Worm (Caenorhabditis elegans) whole organism, L2 larva: ENCODE measurements around the gene rcat-1.
A peak's percentile ranks its signal among the peaks of the same experiment; 100 is the strongest.

Experiments
- C34F6.9 ChIP-seq: fragments of 150-350 bp; optimal IDR thresholded peaks from 2 replicates; lab custom pipeline; 2014; ENCODE audit warnings: missing biosample characterization, missing genetic modification characterization
- F13H6.1 ChIP-seq: sonication (generic microtip); optimal IDR thresholded peaks from 2 replicates; lab custom pipeline; 2016; ENCODE audit warnings: missing genetic modification characterization, missing compliant biosample characterization
- R02D3.7 ChIP-seq: fragments of 150-350 bp; optimal IDR thresholded peaks from 2 replicates; lab custom pipeline; 2014; ENCODE audit warnings: missing biosample characterization, missing genetic modification characterization
- Y55F3AM.14 ChIP-seq: fragments of 200-800 bp; sonication (Bioruptor generic); optimal IDR thresholded peaks from 2 replicates; lab custom pipeline; 2018; ENCODE audit warnings: mild to moderate bottlenecking, missing genetic modification characterization, missing compliant biosample characterization
- alr-1 ChIP-seq: fragments of 150-350 bp; optimal IDR thresholded peaks from 2 replicates; lab custom pipeline; 2014; ENCODE audit warnings: missing biosample characterization, missing genetic modification characterization
- aly-2 ChIP-seq: fragments of 150-350 bp; optimal IDR thresholded peaks from 2 replicates; lab custom pipeline; 2014; ENCODE audit warnings: missing biosample characterization, missing genetic modification characterization
- ama-1 ChIP-seq: fragments of 150-350 bp; optimal IDR thresholded peaks from 2 replicates; lab custom pipeline; 2018; ENCODE audit warnings: inconsistent platforms
- blmp-1 ChIP-seq: sonication (generic microtip); optimal IDR thresholded peaks from 2 replicates; lab custom pipeline; 2017; ENCODE audit warnings: missing genetic modification characterization, mild to moderate bottlenecking, missing compliant biosample characterization, antibody characterized with exemption, moderate library complexity; ENCODE audit not compliant: insufficient read depth
- ceh-16 ChIP-seq: fragments of 150-350 bp; optimal IDR thresholded peaks from 2 replicates; lab custom pipeline; 2014; ENCODE audit warnings: missing biosample characterization, missing genetic modification characterization
- ceh-82 ChIP-seq: fragments of 150-350 bp; optimal IDR thresholded peaks from 2 replicates; lab custom pipeline; 2014; ENCODE audit warnings: missing biosample characterization, missing genetic modification characterization
- crh-2 ChIP-seq: sonication (generic microtip); optimal IDR thresholded peaks from 2 replicates; lab custom pipeline; 2017; ENCODE audit warnings: missing biosample characterization, missing genetic modification characterization
- dmd-4 ChIP-seq: sonication (generic microtip); optimal IDR thresholded peaks from 2 replicates; lab custom pipeline; 2017; ENCODE audit warnings: missing biosample characterization, missing genetic modification characterization
- egl-27 ChIP-seq: sonication (generic microtip); optimal IDR thresholded peaks from 3 replicates; lab custom pipeline; 2017; ENCODE audit warnings: missing biosample characterization, missing genetic modification reagents, missing genetic modification characterization
- elt-1 ChIP-seq: fragments of 150-350 bp; optimal IDR thresholded peaks from 2 replicates; lab custom pipeline; 2014; ENCODE audit warnings: missing biosample characterization, missing genetic modification characterization
- elt-3 ChIP-seq: sonication (generic microtip); optimal IDR thresholded peaks from 2 replicates; lab custom pipeline; 2017; ENCODE audit warnings: missing biosample characterization, missing genetic modification characterization
- fos-1 ChIP-seq: fragments of 150-350 bp; optimal IDR thresholded peaks from 2 replicates; lab custom pipeline; 2014; ENCODE audit warnings: missing biosample characterization, missing genetic modification characterization
- gmeb-1 ChIP-seq: fragments of 150-350 bp; optimal IDR thresholded peaks from 2 replicates; lab custom pipeline; 2014; ENCODE audit warnings: missing biosample characterization, missing genetic modification characterization
- lin-11 ChIP-seq: fragments of 150-350 bp; sonication (generic microtip); optimal IDR thresholded peaks from 2 replicates; lab custom pipeline; 2014; ENCODE audit warnings: missing biosample characterization, missing genetic modification characterization, inconsistent platforms, mixed read lengths
- lin-13 ChIP-seq: fragments of 150-350 bp; optimal IDR thresholded peaks from 2 replicates; lab custom pipeline; 2014; ENCODE audit warnings: missing biosample characterization, missing genetic modification reagents, missing genetic modification characterization
- lin-39 ChIP-seq: fragments of 150-350 bp; optimal IDR thresholded peaks from 2 replicates; lab custom pipeline; 2014; ENCODE audit warnings: missing biosample characterization, missing genetic modification reagents, missing genetic modification characterization
- lsy-2 ChIP-seq, 2 experiments: fragments of 150-350 bp in 1 of 2; sonication (generic microtip) in 1 of 2; optimal IDR thresholded peaks; 2 replicates each; lab custom pipeline; 2014 to 2017; ENCODE audit warnings: missing biosample characterization in 2 of 2, missing genetic modification characterization in 2 of 2
- mab-5 ChIP-seq: fragments of 150-350 bp; optimal IDR thresholded peaks from 2 replicates; lab custom pipeline; 2014; ENCODE audit warnings: missing biosample characterization, missing genetic modification characterization
- mbf-1 ChIP-seq: sonication (generic microtip); optimal IDR thresholded peaks from 2 replicates; lab custom pipeline; 2017; ENCODE audit warnings: missing biosample characterization, missing genetic modification characterization
- mdl-1 ChIP-seq, 2 experiments: fragments of 150-350 bp in 1 of 2; sonication (generic microtip) in 1 of 2; optimal IDR thresholded peaks; 2 replicates each; lab custom pipeline; 2017; ENCODE audit warnings: missing biosample characterization in 2 of 2, missing genetic modification characterization in 2 of 2
- nhr-10 ChIP-seq: sonication (generic microtip); optimal IDR thresholded peaks from 2 replicates; lab custom pipeline; 2017; ENCODE audit warnings: missing biosample characterization, missing genetic modification characterization
- nhr-11 ChIP-seq: fragments of 150-350 bp; optimal IDR thresholded peaks from 2 replicates; lab custom pipeline; 2014; ENCODE audit warnings: missing biosample characterization, missing genetic modification characterization
- nhr-12 ChIP-seq: fragments of 150-350 bp; optimal IDR thresholded peaks from 2 replicates; lab custom pipeline; 2014; ENCODE audit warnings: missing biosample characterization, missing genetic modification characterization
- nhr-129 ChIP-seq: fragments of 150-350 bp; optimal IDR thresholded peaks from 2 replicates; lab custom pipeline; 2014; ENCODE audit warnings: missing biosample characterization, missing genetic modification characterization
- nhr-21 ChIP-seq: fragments of 150-350 bp; optimal IDR thresholded peaks from 2 replicates; lab custom pipeline; 2014; ENCODE audit warnings: missing biosample characterization, missing genetic modification characterization
- nhr-237 ChIP-seq: fragments of 150-350 bp; optimal IDR thresholded peaks from 2 replicates; lab custom pipeline; 2014; ENCODE audit warnings: missing biosample characterization, missing genetic modification characterization
- nhr-25 ChIP-seq: fragments of 150-350 bp; sonication (generic microtip); optimal IDR thresholded peaks from 3 replicates; lab custom pipeline; 2014; ENCODE audit warnings: missing biosample characterization, missing genetic modification characterization
- nhr-77 ChIP-seq: fragments of 150-350 bp; optimal IDR thresholded peaks from 2 replicates; lab custom pipeline; 2014; ENCODE audit warnings: missing biosample characterization, missing genetic modification characterization
- peb-1 ChIP-seq: fragments of 150-350 bp; optimal IDR thresholded peaks from 2 replicates; lab custom pipeline; 2014; ENCODE audit warnings: missing biosample characterization, missing genetic modification characterization
- sem-4 ChIP-seq: fragments of 150-350 bp; optimal IDR thresholded peaks from 2 replicates; lab custom pipeline; 2014; ENCODE audit warnings: missing biosample characterization, missing genetic modification reagents, missing genetic modification characterization
- skn-1 ChIP-seq: sonication (generic microtip); optimal IDR thresholded peaks from 2 replicates; lab custom pipeline; 2017; ENCODE audit warnings: missing biosample characterization, missing genetic modification characterization
- sma-3 ChIP-seq: sonication (generic microtip); optimal IDR thresholded peaks from 2 replicates; lab custom pipeline; 2016; ENCODE audit warnings: missing genetic modification reagents, missing genetic modification characterization, missing compliant biosample characterization
- sma-9 ChIP-seq, 2 experiments: fragments of 150-350 bp in 1 of 2; sonication (generic microtip) in 1 of 2; optimal IDR thresholded peaks; 2 replicates each; lab custom pipeline; 2014 to 2016; ENCODE audit warnings: missing genetic modification characterization in 2 of 2, mild to moderate bottlenecking in 1 of 2, missing biosample characterization in 1 of 2, missing compliant biosample characterization in 1 of 2, missing genetic modification reagents in 1 of 2, moderate library complexity in 1 of 2
- snpc-4 ChIP-seq: fragments of 150-350 bp; optimal IDR thresholded peaks from 2 replicates; lab custom pipeline; 2014; ENCODE audit warnings: missing biosample characterization, missing genetic modification characterization
- unc-39 ChIP-seq: fragments of 150-350 bp; optimal IDR thresholded peaks from 2 replicates; lab custom pipeline; 2014; ENCODE audit warnings: missing biosample characterization, missing genetic modification characterization
- unc-55 ChIP-seq: fragments of 150-350 bp; sonication (generic microtip); optimal IDR thresholded peaks from 3 replicates; lab custom pipeline; 2014; ENCODE audit warnings: missing biosample characterization, missing genetic modification reagents, missing genetic modification characterization
- unc-62 ChIP-seq: fragments of 150-350 bp; optimal IDR thresholded peaks from 2 replicates; lab custom pipeline; 2014; ENCODE audit warnings: missing biosample characterization, missing genetic modification reagents, missing genetic modification characterization
- zag-1 ChIP-seq: fragments of 150-350 bp; optimal IDR thresholded peaks from 2 replicates; lab custom pipeline; 2014; ENCODE audit warnings: missing biosample characterization, missing genetic modification characterization
- ztf-1 ChIP-seq: fragments of 200-800 bp; sonication (Bioruptor generic); conservative IDR thresholded peaks from 2 replicates; pipeline ENCODE4 v1.3.6; 2022; ENCODE audit warnings: missing genetic modification characterization, missing compliant biosample characterization
- ztf-11 ChIP-seq: sonication (generic microtip); optimal IDR thresholded peaks from 2 replicates; lab custom pipeline; 2017; ENCODE audit warnings: missing biosample characterization, missing genetic modification characterization
- ztf-4 ChIP-seq: fragments of 150-350 bp; optimal IDR thresholded peaks from 2 replicates; lab custom pipeline; 2014; ENCODE audit warnings: missing biosample characterization, missing genetic modification characterization

rcat-1 gene

DNA sequence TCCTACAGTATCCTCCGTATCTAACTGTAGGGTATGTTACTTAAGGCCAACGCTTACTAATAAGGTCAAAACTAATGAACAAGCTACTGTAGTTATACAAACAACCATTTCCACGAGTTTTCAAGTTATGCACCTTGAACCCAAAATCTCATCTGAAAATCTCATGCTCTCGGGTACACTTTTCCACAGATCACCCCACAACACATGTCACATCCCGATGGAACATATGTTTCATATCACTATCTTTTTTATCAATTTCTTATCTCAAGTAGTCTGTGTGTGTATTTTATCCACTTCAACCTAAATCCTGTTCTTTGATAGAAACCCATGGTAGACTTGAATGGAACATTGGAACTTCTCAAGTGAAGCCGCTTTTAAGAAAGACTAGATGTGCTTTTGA lies 45.1 kb upstream of the rcat-1 start:
- TF ChIP-seq R02D3.7 (tag; lab: Kevin White, UChicago) (no peak), blmp-1 (tag; lab: Kevin White, UChicago) (no peak), sma-9 (GFP tag; optimal IDR thresholded peaks at IDR 0.05; lab: Kevin White, UChicago) (peak; percentile 24), sma-9 (tag; optimal IDR thresholded peaks at IDR 0.05; lab: Kevin White, UChicago) (no peak), egl-27 (tag; lab: Kevin White, UChicago) (no peak), gmeb-1 (tag; lab: Kevin White, UChicago) (no peak), ztf-11 (no peak)

DNA sequence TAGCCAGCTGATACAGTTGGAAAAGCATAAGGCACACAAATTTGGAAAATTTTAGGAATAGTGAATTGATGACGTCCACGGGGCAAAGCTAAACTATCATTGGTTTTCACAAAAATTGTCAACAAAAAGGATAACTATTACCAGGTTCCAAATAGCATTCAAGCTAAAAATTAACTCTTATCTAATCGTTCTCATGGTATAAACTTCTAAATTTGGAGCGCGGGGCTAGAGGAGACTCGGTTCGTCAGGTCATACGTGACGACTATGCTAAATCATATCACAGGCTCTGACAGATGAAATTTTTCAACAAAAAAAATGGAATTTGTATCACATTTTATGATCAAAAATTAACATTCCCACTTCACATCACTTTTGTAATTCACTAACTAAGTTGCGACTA lies 44.0 kb upstream of the rcat-1 start:
- TF ChIP-seq lin-39 (tag; lab: Kevin White, UChicago) (no peak), skn-1 (tag; lab: Kevin White, UChicago) (no peak), mbf-1 (tag; lab: Kevin White, UChicago) (no peak), C34F6.9 (no peak), aly-2 (tag; lab: Kevin White, UChicago) (no peak), nhr-129 (tag; lab: Kevin White, UChicago) (no peak), F13H6.1 (tag; lab: Kevin White, UChicago) (no peak)

DNA sequence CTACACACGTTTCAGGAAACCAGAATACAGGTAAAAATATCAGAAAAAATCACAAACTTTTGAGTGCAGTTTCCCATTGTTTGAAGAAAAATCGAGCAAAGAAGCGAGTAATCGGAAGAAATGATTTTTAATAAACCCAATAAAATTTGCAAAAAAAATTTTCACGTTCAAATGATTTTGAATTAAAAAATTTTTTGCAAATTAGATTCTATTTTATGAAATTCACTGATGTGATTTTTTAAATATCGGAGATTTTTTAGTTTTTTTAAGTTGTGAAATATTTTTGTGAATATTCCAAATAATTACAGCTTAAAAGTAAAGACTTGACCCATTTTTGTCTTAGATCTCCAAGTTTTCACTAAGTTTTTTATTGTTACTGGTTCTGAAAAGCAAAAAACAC lies 43.0 kb upstream of the rcat-1 start, which contains the start of gene pnp-1:
Gene pnp-1, minus strand, starts transcription at position 101 of the 400 bp plus-strand sequence.
- no peak for TF ChIP-seq alr-1 (tag; lab: Kevin White, UChicago)
- TF ChIP-seq unc-62 (GFP tag; lab: Kevin White, UChicago), result no peak
- TF ChIP-seq lin-13 (GFP tag; lab: Kevin White, UChicago), result no peak
- no peak for TF ChIP-seq unc-55 (GFP tag; lab: Kevin White, UChicago)
- TF ChIP-seq ceh-82 (tag; lab: Kevin White, UChicago), result no peak
- TF ChIP-seq snpc-4, result no peak
- TF ChIP-seq ztf-11, result no peak
- no peak for TF ChIP-seq ztf-1 (GFP tag; lab: Robert Waterston, UW)
- no peak for TF ChIP-seq crh-2 (tag; lab: Kevin White, UChicago)
- no peak for TF ChIP-seq unc-39 (tag; lab: Kevin White, UChicago)
- TF ChIP-seq nhr-21 (tag; lab: Kevin White, UChicago), result no peak
- TF ChIP-seq, all 48 proteins: peak for 0

DNA sequence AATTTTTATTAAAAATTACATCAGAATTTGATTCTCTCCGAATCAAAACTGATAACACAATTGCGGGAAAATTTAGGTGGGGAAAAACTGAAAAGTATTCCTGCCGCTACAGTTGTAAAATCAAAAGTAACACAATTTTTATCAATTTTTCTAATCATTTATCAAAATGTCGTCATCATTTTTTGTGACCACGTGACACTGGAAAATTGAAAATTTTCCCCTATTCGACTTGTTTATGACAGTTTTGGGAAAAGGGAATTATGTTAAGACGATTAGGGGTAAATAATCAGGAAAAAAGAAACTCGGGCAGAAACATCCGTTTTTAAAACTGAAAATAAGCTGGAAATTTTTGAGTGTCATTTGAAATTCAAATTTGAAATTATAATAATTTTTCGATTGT lies 41.6 kb upstream of the rcat-1 start:
- TF ChIP-seq sma-3 (GFP tag; lab: Kevin White, UChicago), result peak; percentile 29
- TF ChIP-seq mab-5, result no peak
- TF ChIP-seq ztf-1 (GFP tag; lab: Robert Waterston, UW), result no peak
- TF ChIP-seq unc-39 (tag; lab: Kevin White, UChicago), result no peak
- TF ChIP-seq mdl-1 (tag; optimal IDR thresholded peaks at IDR 0.05; lab: Kevin White, UChicago), result peak in 1 of 2 experiments; percentile 25
- no peak for TF ChIP-seq blmp-1 (tag; lab: Kevin White, UChicago)
- no peak for TF ChIP-seq nhr-25 (tag; lab: Kevin White, UChicago)
- TF ChIP-seq dmd-4 (tag; lab: Kevin White, UChicago), result no peak
- TF ChIP-seq aly-2 (tag; lab: Kevin White, UChicago), result no peak
- no peak for TF ChIP-seq R02D3.7 (tag; lab: Kevin White, UChicago)
- TF ChIP-seq lsy-2 (tag; optimal IDR thresholded peaks at IDR 0.05; lab: Kevin White, UChicago), result peak in 1 of 2 experiments; percentile 13
- TF ChIP-seq crh-2 (tag; lab: Kevin White, UChicago), result peak; percentile 71
- TF ChIP-seq nhr-21 (tag; lab: Kevin White, UChicago), result no peak
- no peak for TF ChIP-seq nhr-12 (tag; lab: Kevin White, UChicago)
- TF ChIP-seq F13H6.1 (tag; lab: Kevin White, UChicago), result no peak
- no peak for TF ChIP-seq nhr-129 (tag; lab: Kevin White, UChicago)
- no peak for TF ChIP-seq elt-3
- no peak for TF ChIP-seq sem-4 (tag; lab: Kevin White, UChicago)
- TF ChIP-seq zag-1 (tag; lab: Kevin White, UChicago), result no peak
- no peak for TF ChIP-seq ama-1 (lab: Kevin White, UChicago)
- no peak for TF ChIP-seq Y55F3AM.14 (GFP tag; lab: Kevin White, UChicago)
- no peak for TF ChIP-seq alr-1 (tag; lab: Kevin White, UChicago)
- TF ChIP-seq ztf-11, result no peak
- no peak for TF ChIP-seq lin-11
- no peak for TF ChIP-seq ztf-4 (tag; lab: Kevin White, UChicago)
- TF ChIP-seq nhr-77 (tag; lab: Kevin White, UChicago), result no peak
- TF ChIP-seq gmeb-1 (tag; lab: Kevin White, UChicago), result peak; percentile 70
- no peak for TF ChIP-seq snpc-4
- TF ChIP-seq ceh-16, result no peak
- peak; percentile 55 for TF ChIP-seq fos-1 (tag; lab: Kevin White, UChicago)
- no peak for TF ChIP-seq peb-1
- no peak for TF ChIP-seq nhr-10 (tag; lab: Kevin White, UChicago)
- no peak for TF ChIP-seq nhr-237 (tag; lab: Kevin White, UChicago)
- no peak for TF ChIP-seq C34F6.9
- no peak for TF ChIP-seq elt-1
- no peak for TF ChIP-seq lin-13 (GFP tag; lab: Kevin White, UChicago)
- TF ChIP-seq nhr-11 (tag; lab: Kevin White, UChicago), result no peak
- TF ChIP-seq egl-27 (tag; lab: Kevin White, UChicago), result no peak
- TF ChIP-seq unc-62 (GFP tag; lab: Kevin White, UChicago), result no peak
- no peak for TF ChIP-seq unc-55 (GFP tag; lab: Kevin White, UChicago)
- TF ChIP-seq ceh-82 (tag; lab: Kevin White, UChicago), result no peak
- TF ChIP-seq mbf-1 (tag; lab: Kevin White, UChicago), result no peak
- no peak for TF ChIP-seq skn-1 (tag; lab: Kevin White, UChicago)
